Worm (Caenorhabditis elegans) whole organism, L3 larva: ENCODE results near the gene C09B9.1.

ENCODE experiments used
- ama-1 ChIP-seq: fragments of 150-350 bp; optimal IDR thresholded peaks from 2 replicates; lab custom pipeline; 2018
- ceh-82 ChIP-seq: fragments of 150-350 bp; optimal IDR thresholded peaks from 2 replicates; lab custom pipeline; 2014; ENCODE audit warnings: missing biosample characterization, missing genetic modification characterization
- egl-27 ChIP-seq: sonication (generic microtip); optimal IDR thresholded peaks from 4 replicates; lab custom pipeline; 2017; ENCODE audit warnings: missing biosample characterization, missing genetic modification reagents, missing genetic modification characterization
- elt-3 ChIP-seq, 3 experiments: fragments of 150-350 bp in 1 of 3; sonication (generic microtip) in 2 of 3; optimal IDR thresholded peaks; 2 replicates in 2 of 3; 4 replicates in 1 of 3; lab custom pipeline; 2014 to 2017; ENCODE audit warnings: missing biosample characterization in 3 of 3, missing genetic modification characterization in 3 of 3
- mdl-1 ChIP-seq: fragments of 150-350 bp; optimal IDR thresholded peaks from 2 replicates; lab custom pipeline; 2014; ENCODE audit warnings: missing biosample characterization, missing genetic modification characterization
- mml-1 ChIP-seq: fragments of 150-350 bp; sonication (generic microtip); optimal IDR thresholded peaks from 3 replicates; lab custom pipeline; 2014; ENCODE audit warnings: missing biosample characterization, missing genetic modification characterization
- nhr-12 ChIP-seq: fragments of 150-350 bp; optimal IDR thresholded peaks from 2 replicates; lab custom pipeline; 2014; ENCODE audit warnings: missing biosample characterization, missing genetic modification characterization
- nhr-237 ChIP-seq: fragments of 150-350 bp; optimal IDR thresholded peaks from 2 replicates; lab custom pipeline; 2014; ENCODE audit warnings: missing biosample characterization, missing genetic modification characterization
- nhr-76 ChIP-seq: fragments of 150-350 bp; sonication (generic microtip); optimal IDR thresholded peaks from 5 replicates; lab custom pipeline; 2014; ENCODE audit warnings: missing biosample characterization, missing genetic modification characterization
- nhr-77 ChIP-seq: fragments of 150-350 bp; optimal IDR thresholded peaks from 2 replicates; lab custom pipeline; 2014; ENCODE audit warnings: missing biosample characterization, missing genetic modification characterization
- sea-2 ChIP-seq: fragments of 150-350 bp; sonication (generic microtip); optimal IDR thresholded peaks from 4 replicates; lab custom pipeline; 2014; ENCODE audit warnings: missing biosample characterization, missing genetic modification reagents, missing genetic modification characterization
- unc-62 ChIP-seq: fragments of 150-350 bp; sonication (generic microtip); optimal IDR thresholded peaks from 4 replicates; lab custom pipeline; 2014; ENCODE audit warnings: missing biosample characterization, missing genetic modification reagents, missing genetic modification characterization
- ztf-11 ChIP-seq: fragments of 150-350 bp; optimal IDR thresholded peaks from 2 replicates; lab custom pipeline; 2014; ENCODE audit warnings: missing biosample characterization, missing genetic modification characterization

DNA sequence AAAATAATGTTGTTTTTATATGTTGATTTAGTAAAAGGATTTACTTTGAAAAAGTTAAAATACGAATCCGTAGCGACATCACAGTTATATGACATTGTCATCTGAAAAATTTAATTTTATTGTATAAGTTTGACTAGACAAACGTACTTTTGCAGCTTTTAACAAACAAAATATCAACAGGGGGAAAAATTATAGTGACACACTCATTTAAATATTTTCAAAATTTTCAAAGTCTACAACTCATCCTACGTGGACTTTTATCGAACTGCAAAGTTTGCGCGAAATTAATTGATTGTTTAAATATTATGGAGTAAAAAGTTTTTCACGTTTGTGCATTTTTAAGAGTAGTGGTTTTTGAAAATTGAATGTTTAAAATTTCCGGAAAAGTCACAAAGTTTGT, 11.9 kb upstream of the C09B9.1 start, which contains the start of gene C09B9.85:
- no peak for TF ChIP-seq nhr-12 (tag; lab: Kevin White, UChicago)
- TF ChIP-seq nhr-237, result no peak
- no peak for TF ChIP-seq ztf-11 (tag; lab: Kevin White, UChicago)
- TF ChIP-seq ama-1 (lab: Kevin White, UChicago), result no peak
- TF ChIP-seq nhr-76, result no peak
- no peak for TF ChIP-seq egl-27 (tag; lab: Kevin White, UChicago)
- TF ChIP-seq ceh-82 (tag; lab: Kevin White, UChicago), result no peak
- TF ChIP-seq nhr-77 (tag; lab: Kevin White, UChicago), result no peak
- TF ChIP-seq sea-2 (GFP tag; lab: Kevin White, UChicago), result no peak
- no peak for TF ChIP-seq mml-1 (tag; lab: Kevin White, UChicago)
- TF ChIP-seq elt-3 (tag; optimal IDR thresholded peaks at IDR 0.05; lab: Kevin White, UChicago), result no peak
- no peak for TF ChIP-seq unc-62 (GFP tag; lab: Kevin White, UChicago)
- TF ChIP-seq mdl-1 (tag; lab: Kevin White, UChicago), result no peak
